Worm (Caenorhabditis elegans): ENCODE data around the gene mrpl-32.

ce11 chrIII:8451181-8451580 is 1.6 kb downstream of the mrpl-32 start:
- no peak for TF ChIP-seq fkh-10 (GFP tag; optimal IDR thresholded peaks at IDR 0.05)
- no peak for TF ChIP-seq mdl-1 (tag; optimal IDR thresholded peaks at IDR 0.05)
- no peak for TF ChIP-seq ceh-16 (tag; optimal IDR thresholded peaks at IDR 0.05)
- no peak for TF ChIP-seq elt-1 (tag; optimal IDR thresholded peaks at IDR 0.05)
- TF ChIP-seq skn-1 (tag; optimal IDR thresholded peaks at IDR 0.05) = no peak
- TF ChIP-seq fos-1 (tag; optimal IDR thresholded peaks at IDR 0.05) = no peak
- TF ChIP-seq egl-27 (tag; optimal IDR thresholded peaks at IDR 0.05) = no peak
- no peak for TF ChIP-seq unc-39 (tag; optimal IDR thresholded peaks at IDR 0.05)
